Fruit fly (Drosophila melanogaster): Measurements from ENCODE around the gene CG5541.
A peak's percentile ranks its signal among the peaks of the same experiment; 100 is the strongest.

Gene CG5541

DNA sequence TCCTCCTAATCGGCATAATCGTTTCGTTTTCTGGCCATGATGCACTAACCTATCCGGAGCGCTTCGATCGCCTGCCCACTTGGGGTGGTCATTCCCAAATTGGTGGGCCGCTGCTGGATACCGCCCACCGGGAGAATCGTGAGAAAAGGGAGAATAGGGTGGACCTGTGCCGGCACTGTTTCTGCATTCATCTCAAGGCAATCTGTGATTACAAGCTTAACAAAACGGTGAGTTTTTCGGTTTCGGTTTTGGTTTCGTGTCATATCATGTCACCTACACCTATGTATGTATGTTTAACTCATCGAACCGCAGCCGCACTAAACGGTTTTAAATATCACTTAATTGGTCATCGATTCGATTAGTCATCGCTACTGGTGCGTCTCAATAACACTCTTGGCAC, 19.2 kb upstream of the CG5541 start:
- no peak for TF ChIP-seq cic (GFP tag; optimal IDR thresholded peaks at IDR 0.05)
- no peak for TF ChIP-seq kay (GFP tag; ENCODE audit: borderline replicate concordance)
- TF ChIP-seq CG12768 (GFP tag; optimal IDR thresholded peaks at IDR 0.05), result no peak
- no peak for TF ChIP-seq tj (GFP tag; optimal IDR thresholded peaks at IDR 0.05)

dm6 chrX:15025737-15026136, 18.2 kb upstream of the CG5541 start:
- TF ChIP-seq pad (GFP tag; optimal IDR thresholded peaks at IDR 0.05), result no peak
- TF ChIP-seq kay (GFP tag; ENCODE audit: borderline replicate concordance), result no peak
- peak; percentile 73 for TF ChIP-seq tj (GFP tag; optimal IDR thresholded peaks at IDR 0.05)

dm6 chrX:15026897-15027296, 17.0 kb upstream of the CG5541 start:
- TF ChIP-seq CG1620 (GFP tag; optimal IDR thresholded peaks at IDR 0.05), result no peak
- TF ChIP-seq tj (GFP tag; optimal IDR thresholded peaks at IDR 0.05), result peak; percentile 10

dm6 chrX:15028152-15028551, 15.8 kb upstream of the CG5541 start:
- TF ChIP-seq kay (GFP tag; ENCODE audit: borderline replicate concordance), result no peak
- TF ChIP-seq CG1620 (GFP tag; optimal IDR thresholded peaks at IDR 0.05), result no peak
- no peak for TF ChIP-seq Mnt (GFP tag; optimal IDR thresholded peaks at IDR 0.05)
- no peak for TF ChIP-seq Hr96 (GFP tag; optimal IDR thresholded peaks at IDR 0.05)
- TF ChIP-seq CG7045 (GFP tag; optimal IDR thresholded peaks at IDR 0.05), result no peak
- TF ChIP-seq CG33017 (tag; optimal IDR thresholded peaks at IDR 0.05), result no peak
- no peak for TF ChIP-seq cic (GFP tag; optimal IDR thresholded peaks at IDR 0.05)
- no peak for TF ChIP-seq toe (GFP tag; optimal IDR thresholded peaks at IDR 0.05)

DNA sequence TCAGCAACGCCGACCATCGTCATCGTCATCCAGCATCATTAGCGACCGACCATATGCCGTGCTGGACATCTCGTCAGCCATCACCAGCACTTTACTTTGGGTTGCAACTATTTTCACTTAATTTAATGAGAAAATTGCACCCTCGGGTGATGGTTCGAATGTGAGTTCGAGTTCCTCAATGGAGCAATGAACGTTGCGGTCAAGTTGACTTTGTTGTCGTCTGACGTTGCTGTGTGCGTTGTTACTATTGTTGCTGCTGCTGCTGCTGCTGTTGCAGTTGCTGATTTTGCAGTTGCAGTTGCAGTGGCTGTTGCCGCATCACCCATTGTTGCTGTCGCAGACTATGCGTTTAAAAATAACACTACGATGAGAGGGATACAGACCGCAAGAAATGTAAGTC, 14.1 kb upstream of the CG5541 start:
- TF ChIP-seq CG14711 (tag; optimal IDR thresholded peaks at IDR 0.05) (no peak), CG5204 (GFP tag; optimal IDR thresholded peaks at IDR 0.05) (no peak), Hr96 (GFP tag; optimal IDR thresholded peaks at IDR 0.05) (no peak), Mnt (GFP tag; optimal IDR thresholded peaks at IDR 0.05) (no peak), CG1620 (GFP tag; optimal IDR thresholded peaks at IDR 0.05) (no peak), bab1 (GFP tag; optimal IDR thresholded peaks at IDR 0.05) (no peak), cic (GFP tag; optimal IDR thresholded peaks at IDR 0.05) (no peak), pad (GFP tag; optimal IDR thresholded peaks at IDR 0.05) (no peak), ovo (GFP tag; optimal IDR thresholded peaks at IDR 0.05) (no peak), CG11617 (GFP tag; optimal IDR thresholded peaks at IDR 0.05) (no peak), tj (GFP tag; optimal IDR thresholded peaks at IDR 0.05) (no peak), toe (GFP tag; optimal IDR thresholded peaks at IDR 0.05) (no peak), kay (GFP tag; ENCODE audit: borderline replicate concordance) (no peak), cnc (optimal IDR thresholded peaks at IDR 0.05) (no peak), Clk (GFP tag; optimal IDR thresholded peaks at IDR 0.05) (no peak), CG12768 (GFP tag; optimal IDR thresholded peaks at IDR 0.05) (no peak), CG7101 (tag; optimal IDR thresholded peaks at IDR 0.05) (no peak), Crg-1 (GFP tag; optimal IDR thresholded peaks at IDR 0.05) (no peak), CG7045 (GFP tag; optimal IDR thresholded peaks at IDR 0.05) (no peak), CG33017 (tag; optimal IDR thresholded peaks at IDR 0.05) (no peak)

DNA sequence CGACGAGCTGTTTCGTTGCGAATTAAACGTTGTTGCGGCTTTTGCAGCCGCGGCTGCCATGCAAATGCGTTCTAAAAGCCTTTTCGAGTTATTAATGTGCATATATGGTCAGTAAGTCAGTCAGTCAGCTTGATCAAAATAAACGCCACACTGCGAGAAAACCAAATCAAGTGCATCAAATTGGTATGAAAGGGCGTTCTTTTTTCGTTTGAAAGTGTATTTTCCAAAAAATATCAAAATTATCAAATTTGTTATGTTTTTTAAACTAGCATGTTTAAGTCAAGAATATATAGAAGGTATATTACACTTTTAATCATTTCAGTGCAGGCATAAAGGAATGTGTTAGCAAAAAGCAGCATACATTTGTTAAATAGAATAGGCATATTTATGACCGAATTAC, 1.4 kb upstream of the CG5541 start:
- TF ChIP-seq tj (GFP tag; optimal IDR thresholded peaks at IDR 0.05), result peak; percentile 58
- no peak for TF ChIP-seq CG14711 (tag; optimal IDR thresholded peaks at IDR 0.05)
- no peak for TF ChIP-seq pad (GFP tag; optimal IDR thresholded peaks at IDR 0.05)
- no peak for TF ChIP-seq CG33017 (tag; optimal IDR thresholded peaks at IDR 0.05)
- no peak for TF ChIP-seq Clk (GFP tag; optimal IDR thresholded peaks at IDR 0.05)
- TF ChIP-seq CG5204 (GFP tag; optimal IDR thresholded peaks at IDR 0.05), result peak; percentile 25
- TF ChIP-seq CG7101 (tag; optimal IDR thresholded peaks at IDR 0.05), result no peak
- TF ChIP-seq toe (GFP tag; optimal IDR thresholded peaks at IDR 0.05), result no peak
- TF ChIP-seq CG7045 (GFP tag; optimal IDR thresholded peaks at IDR 0.05), result no peak
- peak; percentile 32 for TF ChIP-seq bab1 (GFP tag; optimal IDR thresholded peaks at IDR 0.05)
- no peak for TF ChIP-seq Hr96 (GFP tag; optimal IDR thresholded peaks at IDR 0.05)
- TF ChIP-seq Mnt (GFP tag; optimal IDR thresholded peaks at IDR 0.05), result no peak
- no peak for TF ChIP-seq cnc (optimal IDR thresholded peaks at IDR 0.05)
- TF ChIP-seq CG1620 (GFP tag; optimal IDR thresholded peaks at IDR 0.05), result no peak
- no peak for TF ChIP-seq ovo (GFP tag; optimal IDR thresholded peaks at IDR 0.05)
- no peak for TF ChIP-seq CG12768 (GFP tag; optimal IDR thresholded peaks at IDR 0.05)
- no peak for TF ChIP-seq CG11617 (GFP tag; optimal IDR thresholded peaks at IDR 0.05)
- no peak for TF ChIP-seq kay (GFP tag; ENCODE audit: borderline replicate concordance)
- TF ChIP-seq Crg-1 (GFP tag; optimal IDR thresholded peaks at IDR 0.05), result no peak
- TF ChIP-seq cic (GFP tag; optimal IDR thresholded peaks at IDR 0.05), result no peak

- TF ChIP-seq ovo (GFP tag; optimal IDR thresholded peaks at IDR 0.05) (peak; percentile 49), toe (GFP tag; optimal IDR thresholded peaks at IDR 0.05) (no peak), bab1 (GFP tag; optimal IDR thresholded peaks at IDR 0.05) (no peak), CG7045 (GFP tag; optimal IDR thresholded peaks at IDR 0.05) (no peak), CG11617 (GFP tag; optimal IDR thresholded peaks at IDR 0.05) (no peak), Mnt (GFP tag; optimal IDR thresholded peaks at IDR 0.05) (no peak), CG5204 (GFP tag; optimal IDR thresholded peaks at IDR 0.05) (no peak), pad (GFP tag; optimal IDR thresholded peaks at IDR 0.05) (no peak), kay (GFP tag; ENCODE audit: borderline replicate concordance) (no peak), CG7101 (tag; optimal IDR thresholded peaks at IDR 0.05) (no peak), CG33017 (tag; optimal IDR thresholded peaks at IDR 0.05) (no peak), CG14711 (tag; optimal IDR thresholded peaks at IDR 0.05) (no peak), cic (GFP tag; optimal IDR thresholded peaks at IDR 0.05) (peak; percentile 13), cnc (optimal IDR thresholded peaks at IDR 0.05) (peak in 1 of 2 experiments; percentile 30), Clk (GFP tag; optimal IDR thresholded peaks at IDR 0.05) (no peak), CG1620 (GFP tag; optimal IDR thresholded peaks at IDR 0.05) (no peak), Hr96 (GFP tag; optimal IDR thresholded peaks at IDR 0.05) (no peak), CG12768 (GFP tag; optimal IDR thresholded peaks at IDR 0.05) (no peak), Crg-1 (GFP tag; optimal IDR thresholded peaks at IDR 0.05) (peak; percentile 36)
These were observed 767 bp upstream of the CG5541 start for dm6 chrX:15043013-15043699.
